Fruit fly (Drosophila melanogaster) whole organism, embryonic: ENCODE data around the gene CG5805.

ENCODE experiments used
- ATbp ChIP-seq: fragments of 200-800 bp; sonication (Bioruptor generic); optimal IDR thresholded peaks from 2 replicates; lab custom pipeline; 2017; ENCODE audit warnings: missing biosample characterization, mild to moderate bottlenecking, missing genetic modification characterization, missing genetic modification reagents
- Atf3 ChIP-seq: fragments of 200-800 bp; sonication (Bioruptor generic); optimal IDR thresholded peaks from 3 replicates; lab custom pipeline; 2016; ENCODE audit warnings: missing biosample characterization, missing genetic modification characterization
- B-H1 ChIP-seq: fragments of 200-800 bp; sonication (Bioruptor generic); IDR thresholded peaks from 3 replicates; pipeline ENCODE4 v1.3.6; 2022; ENCODE audit warnings: missing biosample characterization, missing genetic modification characterization
- CG1024 ChIP-seq: fragments of 200-800 bp; sonication (Bioruptor generic); IDR thresholded peaks from 2 replicates; pipeline ENCODE4 v1.3.6; 2022; ENCODE audit warnings: missing biosample characterization, missing genetic modification characterization
- CG10959 ChIP-seq: fragments of 200-800 bp; sonication (Bioruptor generic); IDR thresholded peaks from 2 replicates; pipeline ENCODE4 v1.3.6; 2022; ENCODE audit warnings: missing biosample characterization, missing genetic modification characterization
- CG11695 ChIP-seq: fragments of 200-800 bp; sonication (Bioruptor generic); IDR thresholded peaks from 3 replicates; pipeline ENCODE4 v1.3.6; 2022; ENCODE audit warnings: missing biosample characterization, missing genetic modification characterization
- CG12236 ChIP-seq: fragments of 200-800 bp; sonication (Bioruptor generic); optimal IDR thresholded peaks from 2 replicates; lab custom pipeline; 2016; ENCODE audit warnings: missing biosample characterization, missing genetic modification characterization
- CG13424 ChIP-seq: fragments of 200-800 bp; sonication (Bioruptor generic); optimal IDR thresholded peaks from 2 replicates; lab custom pipeline; 2019; ENCODE audit warnings: missing biosample characterization, mild to moderate bottlenecking, missing genetic modification characterization, moderate library complexity
- CG14965 ChIP-seq: fragments of 200-800 bp; sonication (Bioruptor generic); optimal IDR thresholded peaks from 2 replicates; lab custom pipeline; 2016; ENCODE audit warnings: missing biosample characterization, missing genetic modification characterization, borderline replicate concordance
- CG1529 ChIP-seq: fragments of 200-800 bp; sonication (Bioruptor generic); optimal IDR thresholded peaks from 3 replicates; lab custom pipeline; 2018; ENCODE audit warnings: missing biosample characterization, missing genetic modification characterization
- CG16863 ChIP-seq: fragments of 200-800 bp; sonication (Bioruptor generic); optimal IDR thresholded peaks from 3 replicates; lab custom pipeline; 2016; ENCODE audit warnings: missing biosample characterization, missing genetic modification characterization
- CG1792 ChIP-seq: fragments of 200-800 bp; sonication (Bioruptor generic); optimal IDR thresholded peaks from 2 replicates; lab custom pipeline; 2016; ENCODE audit warnings: missing biosample characterization, missing genetic modification characterization
- CG30431 ChIP-seq: fragments of 200-800 bp; sonication (Bioruptor generic); optimal IDR thresholded peaks from 2 replicates; lab custom pipeline; 2017; ENCODE audit warnings: missing biosample characterization, missing genetic modification characterization
- CG3163 ChIP-seq: fragments of 200-800 bp; sonication (Bioruptor generic); optimal IDR thresholded peaks from 3 replicates; lab custom pipeline; 2016; ENCODE audit warnings: missing biosample characterization, missing genetic modification characterization
- CG34224 ChIP-seq: fragments of 200-800 bp; sonication (Bioruptor generic); IDR thresholded peaks from 3 replicates; pipeline ENCODE4 v1.3.6; 2022; ENCODE audit warnings: missing biosample characterization, missing genetic modification characterization; ENCODE audit not compliant: partially characterized antibody
- CG34376 ChIP-seq: fragments of 200-800 bp; sonication (Bioruptor generic); optimal IDR thresholded peaks from 2 replicates; lab custom pipeline; 2018; ENCODE audit warnings: missing biosample characterization, mild to moderate bottlenecking, missing genetic modification characterization
- CG43689 ChIP-seq: fragments of 200-800 bp; sonication (Bioruptor generic); IDR thresholded peaks from 2 replicates; pipeline ENCODE4 v1.3.6; 2022; ENCODE audit warnings: missing biosample characterization, missing genetic modification characterization
- CG4617 ChIP-seq: fragments of 200-800 bp; sonication (Bioruptor generic); optimal IDR thresholded peaks from 3 replicates; lab custom pipeline; 2016; ENCODE audit warnings: missing biosample characterization, missing genetic modification characterization, borderline replicate concordance
- CG6683 ChIP-seq: fragments of 200-800 bp; sonication (Bioruptor generic); optimal IDR thresholded peaks from 2 replicates; lab custom pipeline; 2017; ENCODE audit warnings: missing biosample characterization, mild to moderate bottlenecking, missing genetic modification characterization, missing genetic modification reagents
- CG7271 ChIP-seq: fragments of 200-800 bp; sonication (Bioruptor generic); optimal IDR thresholded peaks from 2 replicates; lab custom pipeline; 2018; ENCODE audit warnings: missing biosample characterization, mild to moderate bottlenecking, missing genetic modification characterization, moderate library complexity
- CG8765 ChIP-seq: fragments of 200-800 bp; sonication (Bioruptor generic); IDR thresholded peaks from 2 replicates; pipeline ENCODE4 v1.3.6; 2022; ENCODE audit warnings: missing biosample characterization, missing genetic modification characterization
- CG9932 ChIP-seq: fragments of 200-800 bp; sonication (Bioruptor generic); IDR thresholded peaks from 2 replicates; pipeline ENCODE4 v1.3.6; 2022; ENCODE audit warnings: missing biosample characterization, missing genetic modification characterization
- D ChIP-seq, 2 experiments: fragments of 200-800 bp in 1 of 2; fragments of >200 bp in 1 of 2; sonication (Bioruptor generic) in 1 of 2; optimal IDR thresholded peaks; 2 replicates in 1 of 2; 3 replicates in 1 of 2; lab custom pipeline; 2017; ENCODE audit warnings: mild to moderate bottlenecking in 1 of 2, missing biosample characterization in 1 of 2, missing genetic modification characterization in 1 of 2, missing genetic modification reagents in 1 of 2
- Doc2 ChIP-seq: fragments of 200-800 bp; sonication (Bioruptor generic); IDR thresholded peaks from 2 replicates; pipeline ENCODE4 v1.3.6; 2022; ENCODE audit warnings: missing biosample characterization, missing genetic modification characterization
- ERR ChIP-seq: fragments of 200-800 bp; sonication (Bioruptor generic); optimal IDR thresholded peaks from 2 replicates; lab custom pipeline; 2016; ENCODE audit warnings: missing biosample characterization, missing genetic modification characterization
- Ets65A ChIP-seq: fragments of 200-800 bp; sonication (Bioruptor generic); peaks from one replicate; lab custom pipeline; 2016; ENCODE audit warnings: missing biosample characterization, missing genetic modification characterization
- GATAe ChIP-seq: fragments of 200-800 bp; sonication (Bioruptor generic); conservative IDR thresholded peaks from 2 replicates; pipeline ENCODE4 v1.3.6; 2022; ENCODE audit warnings: missing biosample characterization, missing genetic modification characterization
- Hr78 ChIP-seq, 2 experiments: fragments of 200-800 bp in 1 of 2; fragments of >200 bp in 1 of 2; sonication (Bioruptor generic) in 1 of 2; optimal IDR thresholded peaks; 2 replicates each; lab custom pipeline; 2017 to 2019; ENCODE audit warnings: missing biosample characterization in 2 of 2, missing genetic modification characterization in 2 of 2, mild to moderate bottlenecking in 1 of 2, moderate library complexity in 1 of 2
- Hsf ChIP-seq: fragments of 200-800 bp; sonication (Bioruptor generic); optimal IDR thresholded peaks from 3 replicates; lab custom pipeline; 2016; ENCODE audit warnings: missing biosample characterization, missing genetic modification characterization
- Jarid2 ChIP-seq: fragments of 200-800 bp; sonication (Bioruptor generic); optimal IDR thresholded peaks from 3 replicates; lab custom pipeline; 2017; ENCODE audit warnings: mild to moderate bottlenecking, missing biosample characterization, missing genetic modification reagents, missing genetic modification characterization
- Lim3 ChIP-seq: fragments of 200-800 bp; sonication (Bioruptor generic); IDR thresholded peaks from 2 replicates; pipeline ENCODE4 v1.3.6; 2022; ENCODE audit warnings: missing biosample characterization, missing genetic modification characterization
- NK7.1 ChIP-seq: fragments of 200-800 bp; sonication (Bioruptor generic); optimal IDR thresholded peaks from 3 replicates; lab custom pipeline; 2016; ENCODE audit warnings: missing biosample characterization, missing genetic modification characterization
- NfI ChIP-seq: fragments of 200-800 bp; sonication (Bioruptor generic); optimal IDR thresholded peaks from 3 replicates; lab custom pipeline; 2018; ENCODE audit warnings: missing biosample characterization, mild to moderate bottlenecking, missing genetic modification characterization, moderate library complexity
- Ravus ChIP-seq: fragments of 200-800 bp; sonication (Bioruptor generic); IDR thresholded peaks from 2 replicates; pipeline ENCODE4 v1.3.6; 2022; ENCODE audit warnings: missing biosample characterization, missing genetic modification characterization
- Stat92E ChIP-seq, 3 experiments: fragments of >200 bp in 2 of 3; fragments of 200-800 bp in 1 of 3; sonication (Bioruptor generic) in 1 of 3; optimal IDR thresholded peaks; 2 replicates each; lab custom pipeline; 2017 to 2019; ENCODE audit warnings: missing biosample characterization in 3 of 3, missing genetic modification characterization in 3 of 3, mild to moderate bottlenecking in 1 of 3, moderate library complexity in 1 of 3
- aop ChIP-seq: fragments of 200-800 bp; sonication (Bioruptor generic); IDR thresholded peaks from 2 replicates; pipeline ENCODE4 v1.3.6; 2022; ENCODE audit warnings: missing biosample characterization, missing genetic modification characterization
- chm ChIP-seq: fragments of 200-800 bp; sonication (Bioruptor generic); IDR thresholded peaks from 2 replicates; pipeline ENCODE4 v1.3.6; 2022; ENCODE audit warnings: missing biosample characterization, missing genetic modification characterization
- chn ChIP-seq: fragments of 200-800 bp; sonication (Bioruptor generic); optimal IDR thresholded peaks from 2 replicates; lab custom pipeline; 2016; ENCODE audit warnings: missing biosample characterization, missing genetic modification characterization
- dmrt99B ChIP-seq: fragments of 200-800 bp; sonication (Bioruptor generic); optimal IDR thresholded peaks from 2 replicates; lab custom pipeline; 2018; ENCODE audit warnings: missing biosample characterization, mild to moderate bottlenecking, missing genetic modification characterization, moderate library complexity
- eve ChIP-seq, 2 experiments: fragments of >200 bp; optimal IDR thresholded peaks; 2 replicates each; lab custom pipeline; 2017; ENCODE audit warnings: missing biosample characterization in 2 of 2, missing genetic modification characterization in 2 of 2
- ftz-f1 ChIP-seq: fragments of 200-800 bp; sonication (Bioruptor generic); optimal IDR thresholded peaks from 2 replicates; lab custom pipeline; 2016; ENCODE audit warnings: missing biosample characterization, missing genetic modification characterization
- grn ChIP-seq: fragments of 200-800 bp; sonication (Bioruptor generic); optimal IDR thresholded peaks from 3 replicates; lab custom pipeline; 2017; ENCODE audit warnings: missing biosample characterization, missing genetic modification characterization
- mam ChIP-seq: fragments of 200-800 bp; sonication (Bioruptor generic); optimal IDR thresholded peaks from 3 replicates; lab custom pipeline; 2016; ENCODE audit warnings: missing biosample characterization, missing genetic modification characterization
- run ChIP-seq: fragments of 200-800 bp; sonication (Bioruptor generic); optimal IDR thresholded peaks from 3 replicates; lab custom pipeline; 2018; ENCODE audit warnings: missing biosample characterization, mild to moderate bottlenecking, missing genetic modification characterization
- sc ChIP-seq, 3 experiments: fragments of >200 bp in 2 of 3; fragments of 200-800 bp in 1 of 3; sonication (Bioruptor generic) in 1 of 3; optimal IDR thresholded peaks; 2 replicates in 2 of 3; 3 replicates in 1 of 3; lab custom pipeline; 2017; ENCODE audit warnings: mild to moderate bottlenecking in 1 of 3, missing biosample characterization in 1 of 3, missing genetic modification characterization in 1 of 3, missing genetic modification reagents in 1 of 3
- tgo ChIP-seq: fragments of 200-800 bp; sonication (Bioruptor generic); IDR thresholded peaks from 3 replicates; pipeline ENCODE4 v1.3.6; 2022; ENCODE audit warnings: missing biosample characterization, missing genetic modification characterization
- vnd ChIP-seq: fragments of 200-800 bp; sonication (Bioruptor generic); IDR thresholded peaks from 3 replicates; pipeline ENCODE4 v1.3.6; 2022; ENCODE audit warnings: missing biosample characterization, missing genetic modification characterization; ENCODE audit not compliant: partially characterized antibody

CG5805 gene

dm6 chr3R:24810844-24811625, 23.8 kb upstream of the CG5805 start (continued):
- TF ChIP-seq Ets65A (GFP tag; lab: Kevin White, UChicago) (peak; percentile 97), CG1792 (peak; percentile 81), Doc2 (GFP tag; lab: Robert Waterston, UW) (peak; percentile 77), run (tag; lab: Kevin White, UChicago) (peak; percentile 59), Hr78 (GFP tag; optimal IDR thresholded peaks at IDR 0.05; lab: Kevin White, UChicago) (peak in 1 of 2 experiments; percentile 63), dmrt99B (no peak), chm (GFP tag; lab: Robert Waterston, UW) (peak; percentile 90), CG34376 (peak; percentile 74), NK7.1 (peak; percentile 67), Hsf (peak; percentile 88), B-H1 (GFP tag; lab: Robert Waterston, UW) (peak; percentile 87), CG7271 (tag; lab: Kevin White, UChicago) (no peak), Atf3 (GFP tag; lab: Kevin White, UChicago) (peak; percentile 76), ERR (GFP tag; lab: Kevin White, UChicago) (peak; percentile 86), Jarid2 (GFP tag; lab: Kevin White, UChicago) (peak; percentile 75), CG4617 (GFP tag; lab: Kevin White, UChicago) (peak; percentile 36), CG13424 (peak; percentile 90), CG6683 (GFP tag; lab: Kevin White, UChicago) (peak; percentile 70), eve (GFP tag; optimal IDR thresholded peaks at IDR 0.05; lab: Kevin White, UChicago) (no peak), ATbp (peak; percentile 78), CG14965 (GFP tag; lab: Kevin White, UChicago) (no peak), GATAe (GFP tag; lab: Robert Waterston, UW) (peak; percentile 41; the same call in 1 of the 2 replicates), CG30431 (GFP tag; lab: Kevin White, UChicago) (peak; percentile 73), vnd (GFP tag; lab: Robert Waterston, UW) (no peak), CG11695 (GFP tag; lab: Robert Waterston, UW) (peak; percentile 98), CG9932 (GFP tag; lab: Robert Waterston, UW) (peak; percentile 88), D (optimal IDR thresholded peaks at IDR 0.05; lab: Kevin White, UChicago) (no peak), D (GFP tag; optimal IDR thresholded peaks at IDR 0.05; lab: Kevin White, UChicago) (peak; percentile 68), CG3163 (GFP tag; lab: Kevin White, UChicago) (peak; percentile 61), CG1529 (peak; percentile 78), NfI (GFP tag; lab: Kevin White, UChicago) (peak; percentile 93), CG43689 (GFP tag; lab: Robert Waterston, UW) (peak; percentile 81), Stat92E (GFP tag; optimal IDR thresholded peaks at IDR 0.05; lab: Kevin White, UChicago) (peak in 1 of 3 experiments; percentile 6), ftz-f1 (peak; percentile 40), CG16863 (GFP tag; lab: Kevin White, UChicago) (peak; percentile 85), CG12236 (peak; percentile 52), grn (GFP tag; lab: Kevin White, UChicago) (peak; percentile 10), mam (peak; percentile 90), chn (peak; percentile 75), tgo (peak; percentile 83), Lim3 (peak; percentile 47; the same call in 1 of the 2 replicates), CG8765 (peak; percentile 20; the same call in 1 of the 2 replicates), sc (optimal IDR thresholded peaks at IDR 0.05; lab: Kevin White, UChicago) (no peak), sc (GFP tag; optimal IDR thresholded peaks at IDR 0.05; lab: Kevin White, UChicago) (peak; percentile 69), aop (peak; percentile 79; the same call in 1 of the 2 replicates), CG10959 (peak; percentile 58; the same call in 1 of the 2 replicates), CG34224 (no peak), Ravus (peak; percentile 65), CG1024 (GFP tag; lab: Robert Waterston, UW) (peak; percentile 72)
